Fruit fly (Drosophila melanogaster): ENCODE measurements around the gene pan.

dm6 chr4:92000-92399 is 22.9 kb downstream of the pan start:
- TF ChIP-seq CG11617 (GFP tag; optimal IDR thresholded peaks at IDR 0.05) = no peak
- TF ChIP-seq tj (GFP tag; optimal IDR thresholded peaks at IDR 0.05) = no peak
- no peak for TF ChIP-seq cic (GFP tag; optimal IDR thresholded peaks at IDR 0.05)
- no peak for TF ChIP-seq CG12768 (GFP tag; optimal IDR thresholded peaks at IDR 0.05)

Measured in whole organism, adult.